Worm (Caenorhabditis elegans) whole organism, midembryonic: ENCODE data around the gene arrd-28.

Experiments used
- T22C8.4 ChIP-seq: fragments of 200-800 bp; sonication (Bioruptor generic); IDR thresholded peaks from 2 replicates; pipeline ENCODE4 v1.3.6; 2022; ENCODE audit warnings: missing genetic modification characterization, missing compliant biosample characterization
- cog-1 ChIP-seq: sonication (generic microtip); optimal IDR thresholded peaks from 2 replicates; lab custom pipeline; 2016; ENCODE audit warnings: missing genetic modification characterization, missing compliant biosample characterization
- ref-1 ChIP-seq: fragments of 200-800 bp; sonication (Bioruptor generic); conservative IDR thresholded peaks from 2 replicates; pipeline ENCODE4 v1.3.6; 2022; ENCODE audit warnings: missing genetic modification reagents, missing genetic modification characterization, missing compliant biosample characterization
- ztf-23 ChIP-seq: fragments of 200-800 bp; sonication (Bioruptor generic); IDR thresholded peaks from 2 replicates; pipeline ENCODE4 v1.3.6; 2022; ENCODE audit warnings: missing genetic modification reagents, missing genetic modification characterization, missing compliant biosample characterization

DNA sequence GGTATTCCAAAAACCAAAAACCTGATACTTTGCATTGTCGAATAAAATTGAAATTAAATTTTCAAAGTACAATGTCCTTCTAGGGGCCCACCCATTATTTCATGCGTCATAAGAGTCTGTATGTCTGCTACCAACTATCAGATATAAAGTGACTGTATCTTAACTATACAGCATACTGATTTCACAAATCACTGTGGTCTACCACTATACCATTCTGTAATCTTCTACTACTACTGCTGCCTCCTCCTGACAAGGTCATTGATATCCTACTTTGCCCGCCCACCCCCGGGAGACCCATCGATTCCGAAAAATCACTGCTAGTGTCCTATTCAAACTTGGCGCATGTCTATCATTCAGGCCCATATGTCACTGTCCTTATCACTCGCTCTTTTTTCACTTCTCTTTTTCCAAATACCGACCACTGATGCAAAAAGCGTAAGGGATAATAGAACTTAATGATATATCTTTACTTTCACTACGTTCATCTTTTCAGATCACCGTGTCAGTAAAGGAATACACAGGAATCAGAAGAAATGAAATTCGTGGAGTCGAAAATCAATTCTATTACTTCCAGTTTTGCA is 11.7 kb upstream of the arrd-28 start, which contains the start of gene C07A4.2:
- TF ChIP-seq cog-1 (tag; lab: Kevin White, UChicago): no peak
- no peak for TF ChIP-seq ztf-23
- no peak for TF ChIP-seq ref-1
- TF ChIP-seq T22C8.4 (GFP tag; lab: Robert Waterston, UW): no peak
